Fruit fly (Drosophila melanogaster) Kc167 (cell line): Measurements from ENCODE around the gene Glyat.

Experiments
- Sin3A ChIP-seq: fragments of >200 bp; optimal IDR thresholded peaks from 2 replicates; lab custom pipeline; 2018; ENCODE audit warnings: missing external identifiers
- h ChIP-seq: fragments of >200 bp; optimal IDR thresholded peaks from 3 replicates; lab custom pipeline; 2018; ENCODE audit warnings: missing external identifiers
- insv ChIP-seq: fragments of >200 bp; optimal IDR thresholded peaks from 3 replicates; lab custom pipeline; 2018; ENCODE audit warnings: missing external identifiers
- ttk ChIP-seq: sonication (Bioruptor generic); optimal IDR thresholded peaks from 2 replicates; lab custom pipeline; 2017; ENCODE audit warnings: missing external identifiers

dm6 chr2L:7998655-7999054 lies 11.8 kb downstream of the Glyat start, which contains the start of gene Sirup:
- TF ChIP-seq ttk (lab: Kevin White, UChicago) = no peak
- TF ChIP-seq h = no peak
- TF ChIP-seq insv (lab: Kevin White, UChicago) = no peak
- no peak for TF ChIP-seq Sin3A
